Fruit fly (Drosophila melanogaster): ENCODE results near the gene CG4116.

Gene CG4116

dm6 chrX:3036527-3036926, 30.8 kb downstream of the CG4116 start:
- TF ChIP-seq gcm2 (GFP tag; optimal IDR thresholded peaks at IDR 0.05) (no peak), CG11695 (GFP tag; IDR thresholded peaks at IDR 0.05) (0 out of 3 replicates have a peak, but pooled peaks have one; percentile 37), eve (GFP tag; optimal IDR thresholded peaks at IDR 0.05) (no peak), CG9932 (GFP tag; IDR thresholded peaks at IDR 0.05) (no peak), Hr78 (GFP tag; optimal IDR thresholded peaks at IDR 0.05) (no peak), her (GFP tag; optimal IDR thresholded peaks at IDR 0.05) (no peak), CG2712 (tag; optimal IDR thresholded peaks at IDR 0.05) (peak; percentile 25), CHES-1-like (GFP tag; optimal IDR thresholded peaks at IDR 0.05) (no peak), btn (GFP tag; optimal IDR thresholded peaks at IDR 0.05) (no peak), Hmx (GFP tag; optimal IDR thresholded peaks at IDR 0.05) (no peak), ash1 (GFP tag; optimal IDR thresholded peaks at IDR 0.05) (no peak), CG4707 (GFP tag; optimal IDR thresholded peaks at IDR 0.05) (no peak), pfk (GFP tag; optimal IDR thresholded peaks at IDR 0.05) (no peak), gem (tag; optimal IDR thresholded peaks at IDR 0.05) (peak; percentile 41), Ada2b (GFP tag; IDR thresholded peaks at IDR 0.05) (peak; percentile 12; the same call in 1 of the 2 replicates), jumu (GFP tag; optimal IDR thresholded peaks at IDR 0.05) (no peak), Xbp1 (GFP tag; optimal IDR thresholded peaks at IDR 0.05) (peak; percentile 29), CG18599 (GFP tag; optimal IDR thresholded peaks at IDR 0.05) (peak; percentile 65), CG8089 (GFP tag; optimal IDR thresholded peaks at IDR 0.05) (no peak), ab (GFP tag; optimal IDR thresholded peaks at IDR 0.05) (no peak), CG11696 (GFP tag; IDR thresholded peaks at IDR 0.05) (no peak), CG18619 (GFP tag; optimal IDR thresholded peaks at IDR 0.05) (no peak), gt (GFP tag; IDR thresholded peaks at IDR 0.05) (no peak), Mad (GFP tag; optimal IDR thresholded peaks at IDR 0.05) (no peak), vnd (GFP tag; IDR thresholded peaks at IDR 0.05; ENCODE audit: partially characterized antibody) (no peak), CG9437 (GFP tag; optimal IDR thresholded peaks at IDR 0.05) (no peak), Opbp (GFP tag; IDR thresholded peaks at IDR 0.05; ENCODE audit: partially characterized antibody) (no peak), CG5245 (GFP tag; optimal IDR thresholded peaks at IDR 0.05) (no peak), crol (GFP tag; IDR thresholded peaks at IDR 0.05) (no peak), Ptx1 (GFP tag; IDR thresholded peaks at IDR 0.05) (peak; percentile 44; the same call in 1 of the 2 replicates), Antp (GFP tag; optimal IDR thresholded peaks at IDR 0.05) (no peak), CG10979 (tag; optimal IDR thresholded peaks at IDR 0.05) (peak; percentile 41), tgo (GFP tag; IDR thresholded peaks at IDR 0.05) (peak; percentile 19; the same call in 2 of the 3 replicates), CG33213 (GFP tag; optimal IDR thresholded peaks at IDR 0.05) (no peak), unpg (GFP tag; optimal IDR thresholded peaks at IDR 0.05) (peak; percentile 13), amos (GFP tag; IDR thresholded peaks at IDR 0.05; ENCODE audit: partially characterized antibody) (no peak), jigr1 (GFP tag; IDR thresholded peaks at IDR 0.05) (no peak), B-H1 (GFP tag; IDR thresholded peaks at IDR 0.05) (no peak), ham (GFP tag; IDR thresholded peaks at IDR 0.05) (no peak), CG7372 (GFP tag; IDR thresholded peaks at IDR 0.05) (no peak), nmo (GFP tag; optimal IDR thresholded peaks at IDR 0.05) (peak; percentile 10), bigmax (GFP tag; optimal IDR thresholded peaks at IDR 0.05) (no peak), chm (GFP tag; IDR thresholded peaks at IDR 0.05) (no peak), CG1647 (GFP tag; optimal IDR thresholded peaks at IDR 0.05) (no peak), E2f2 (GFP tag; IDR thresholded peaks at IDR 0.05) (no peak), zf30C (GFP tag; optimal IDR thresholded peaks at IDR 0.05) (no peak), CG6683 (GFP tag; optimal IDR thresholded peaks at IDR 0.05) (no peak), CG13296 (GFP tag; optimal IDR thresholded peaks at IDR 0.05) (no peak), al (GFP tag; IDR thresholded peaks at IDR 0.05) (no peak), Meics (GFP tag; optimal IDR thresholded peaks at IDR 0.05) (peak; percentile 22), CG17186 (GFP tag; optimal IDR thresholded peaks at IDR 0.05) (no peak), CG9797 (GFP tag; optimal IDR thresholded peaks at IDR 0.05) (no peak)
